Fruit fly (Drosophila melanogaster) whole organism, embryonic: ENCODE data around the gene CG3662.
A peak's percentile ranks its signal among the peaks of the same experiment; 100 is the strongest.

Experiments used
- Antp ChIP-seq: fragments of 200-800 bp; sonication (Bioruptor generic); optimal IDR thresholded peaks from 3 replicates; lab custom pipeline; 2016; ENCODE audit warnings: missing biosample characterization, missing genetic modification characterization
- B-H1 ChIP-seq: fragments of 200-800 bp; sonication (Bioruptor generic); IDR thresholded peaks from 3 replicates; pipeline ENCODE4 v1.3.6; 2022; ENCODE audit warnings: missing biosample characterization, missing genetic modification characterization
- C15 ChIP-seq: fragments of 200-800 bp; sonication (Bioruptor generic); IDR thresholded peaks from 3 replicates; pipeline ENCODE4 v1.3.6; 2022; ENCODE audit warnings: missing biosample characterization, missing genetic modification characterization
- CG10543 ChIP-seq: fragments of 200-800 bp; sonication (Bioruptor generic); optimal IDR thresholded peaks from 3 replicates; lab custom pipeline; 2017; ENCODE audit warnings: missing biosample characterization, mild to moderate bottlenecking, missing genetic modification characterization, moderate library complexity
- CG1233 ChIP-seq: fragments of 200-800 bp; sonication (Bioruptor generic); optimal IDR thresholded peaks from 4 replicates; lab custom pipeline; 2018; ENCODE audit warnings: missing biosample characterization, mild to moderate bottlenecking, missing genetic modification characterization
- CG12659 ChIP-seq: fragments of 200-800 bp; sonication (Bioruptor generic); optimal IDR thresholded peaks from 3 replicates; lab custom pipeline; 2017; ENCODE audit warnings: mild to moderate bottlenecking, missing biosample characterization, missing genetic modification reagents, missing genetic modification characterization
- CG13894 ChIP-seq: fragments of 200-800 bp; sonication (Bioruptor generic); optimal IDR thresholded peaks from 3 replicates; lab custom pipeline; 2018; ENCODE audit warnings: missing biosample characterization, mild to moderate bottlenecking, missing genetic modification characterization, moderate library complexity
- CG1602 ChIP-seq: fragments of 200-800 bp; sonication (Bioruptor generic); optimal IDR thresholded peaks from 3 replicates; lab custom pipeline; 2016; ENCODE audit warnings: missing biosample characterization, missing genetic modification characterization
- CG1603 ChIP-seq: fragments of 200-800 bp; sonication (Bioruptor generic); optimal IDR thresholded peaks from 2 replicates; lab custom pipeline; 2019; ENCODE audit warnings: missing biosample characterization, mild to moderate bottlenecking, missing genetic modification characterization, moderate library complexity
- CG17912 ChIP-seq: fragments of 200-800 bp; sonication (Bioruptor generic); optimal IDR thresholded peaks from 2 replicates; lab custom pipeline; 2018; ENCODE audit warnings: missing biosample characterization, mild to moderate bottlenecking, missing genetic modification characterization
- CG18764 ChIP-seq: fragments of 200-800 bp; sonication (Bioruptor generic); optimal IDR thresholded peaks from 3 replicates; lab custom pipeline; 2016; ENCODE audit warnings: missing biosample characterization, missing genetic modification characterization
- CG2120 ChIP-seq: fragments of 200-800 bp; sonication (Bioruptor generic); optimal IDR thresholded peaks from 3 replicates; lab custom pipeline; 2016; ENCODE audit warnings: missing biosample characterization, missing genetic modification characterization
- CG33213 ChIP-seq: fragments of 200-800 bp; sonication (Bioruptor generic); optimal IDR thresholded peaks from 3 replicates; lab custom pipeline; 2016; ENCODE audit warnings: missing biosample characterization, missing genetic modification characterization
- CG3726 ChIP-seq: fragments of 200-800 bp; sonication (Bioruptor generic); IDR thresholded peaks from 3 replicates; pipeline ENCODE4, ENCODE4 v1.3.6; 2022; ENCODE audit warnings: missing biosample characterization, missing genetic modification characterization
- CG6791 ChIP-seq: fragments of 200-800 bp; sonication (Bioruptor generic); IDR thresholded peaks from 3 replicates; pipeline ENCODE4 v1.3.6; 2022; ENCODE audit warnings: missing biosample characterization, missing genetic modification characterization; ENCODE audit not compliant: partially characterized antibody
- CG8478 ChIP-seq: fragments of >200 bp; optimal IDR thresholded peaks from 2 replicates; lab custom pipeline; 2018
- CG8944 ChIP-seq: fragments of 200-800 bp; sonication (Bioruptor generic); optimal IDR thresholded peaks from 3 replicates; lab custom pipeline; 2016; ENCODE audit warnings: missing biosample characterization, missing genetic modification characterization
- Dad ChIP-seq: fragments of 200-800 bp; sonication (Bioruptor generic); optimal IDR thresholded peaks from 3 replicates; lab custom pipeline; 2016; ENCODE audit warnings: missing biosample characterization, missing genetic modification characterization
- Dip3 ChIP-seq: fragments of 200-800 bp; sonication (Bioruptor generic); optimal IDR thresholded peaks from 3 replicates; lab custom pipeline; 2016; ENCODE audit warnings: missing biosample characterization, missing genetic modification characterization
- Dref ChIP-seq: fragments of 200-800 bp; sonication (Bioruptor generic); IDR thresholded peaks from 2 replicates; pipeline ENCODE4 v1.3.6; 2022; ENCODE audit warnings: missing biosample characterization, missing genetic modification characterization
- Fer3 ChIP-seq: fragments of 200-800 bp; sonication (Bioruptor generic); optimal IDR thresholded peaks from 2 replicates; lab custom pipeline; 2018; ENCODE audit warnings: missing biosample characterization, mild to moderate bottlenecking, missing genetic modification characterization, moderate library complexity
- Gug ChIP-seq: fragments of 200-800 bp; sonication (Bioruptor generic); IDR thresholded peaks from 4 replicates; pipeline ENCODE4 v1.3.6; 2022; ENCODE audit warnings: missing biosample characterization, missing genetic modification characterization
- H2.0 ChIP-seq: fragments of 200-800 bp; sonication (Bioruptor generic); IDR thresholded peaks from 2 replicates; pipeline ENCODE4 v1.3.6; 2022; ENCODE audit warnings: missing biosample characterization, missing genetic modification characterization
- HLH4C ChIP-seq: fragments of 200-800 bp; sonication (Bioruptor generic); IDR thresholded peaks from 3 replicates; pipeline ENCODE4 v1.3.6; 2022; ENCODE audit warnings: missing biosample characterization, missing genetic modification characterization; ENCODE audit not compliant: partially characterized antibody
- MBD-R2 ChIP-seq: fragments of 200-800 bp; sonication (Bioruptor generic); IDR thresholded peaks from 2 replicates; pipeline ENCODE4 v1.3.6; 2022; ENCODE audit warnings: missing biosample characterization, missing genetic modification characterization
- Mes4 ChIP-seq: fragments of 200-800 bp; sonication (Bioruptor generic); optimal IDR thresholded peaks from 2 replicates; lab custom pipeline; 2016; ENCODE audit warnings: missing biosample characterization, missing genetic modification characterization
- NK7.1 ChIP-seq: fragments of 200-800 bp; sonication (Bioruptor generic); optimal IDR thresholded peaks from 3 replicates; lab custom pipeline; 2016; ENCODE audit warnings: missing biosample characterization, missing genetic modification characterization
- Nf-YC ChIP-seq: fragments of 200-800 bp; optimal IDR thresholded peaks from 3 replicates; lab custom pipeline; 2019; ENCODE audit warnings: missing biosample characterization, mild to moderate bottlenecking, missing genetic modification characterization, moderate library complexity
- Rfx ChIP-seq: fragments of 200-800 bp; sonication (Bioruptor generic); IDR thresholded peaks from 2 replicates; pipeline ENCODE4 v1.3.6; 2022; ENCODE audit warnings: missing biosample characterization, missing genetic modification characterization
- Scr ChIP-seq: fragments of 200-800 bp; sonication (Bioruptor generic); IDR thresholded peaks from 2 replicates; pipeline ENCODE4 v1.3.6; 2022; ENCODE audit warnings: missing biosample characterization, missing genetic modification characterization; ENCODE audit not compliant: partially characterized antibody
- ab ChIP-seq: fragments of 200-800 bp; sonication (Bioruptor generic); optimal IDR thresholded peaks from 2 replicates; lab custom pipeline; 2016; ENCODE audit warnings: missing biosample characterization, missing genetic modification characterization
- caup ChIP-seq: fragments of 200-800 bp; sonication (Bioruptor generic); optimal IDR thresholded peaks from 3 replicates; lab custom pipeline; 2017; ENCODE audit warnings: missing biosample characterization, mild to moderate bottlenecking, missing genetic modification characterization, moderate library complexity; ENCODE audit not compliant: severe bottlenecking
- corto ChIP-seq: fragments of 200-800 bp; sonication (Bioruptor generic); optimal IDR thresholded peaks from 2 replicates; lab custom pipeline; 2016; ENCODE audit warnings: missing biosample characterization, mild to moderate bottlenecking, missing genetic modification characterization, moderate library complexity
- cwo ChIP-seq: fragments of 200-800 bp; sonication (Bioruptor generic); optimal IDR thresholded peaks from 3 replicates; lab custom pipeline; 2017; ENCODE audit warnings: missing biosample characterization, missing genetic modification characterization, mild to moderate bottlenecking, moderate library complexity, missing genetic modification reagents
- dimm ChIP-seq: fragments of 200-800 bp; sonication (Bioruptor generic); IDR thresholded peaks from 2 replicates; pipeline ENCODE4 v1.3.6; 2022; ENCODE audit warnings: missing biosample characterization, missing genetic modification characterization
- gsb-n ChIP-seq: fragments of 200-800 bp; sonication (Bioruptor generic); optimal IDR thresholded peaks from 3 replicates; lab custom pipeline; 2018; ENCODE audit warnings: missing biosample characterization, mild to moderate bottlenecking, missing genetic modification characterization
- ind ChIP-seq: fragments of 200-800 bp; sonication (Bioruptor generic); optimal IDR thresholded peaks from 3 replicates; lab custom pipeline; 2016; ENCODE audit warnings: missing biosample characterization, missing genetic modification characterization
- lmd ChIP-seq: fragments of 200-800 bp; sonication (Bioruptor generic); IDR thresholded peaks from 2 replicates; pipeline ENCODE4 v1.3.6; 2022; ENCODE audit warnings: missing biosample characterization, missing genetic modification characterization
- luna ChIP-seq: fragments of 200-800 bp; sonication (Bioruptor generic); optimal IDR thresholded peaks from 2 replicates; lab custom pipeline; 2016; ENCODE audit warnings: missing biosample characterization, missing genetic modification characterization
- maf-S ChIP-seq: fragments of 200-800 bp; sonication (Bioruptor generic); optimal IDR thresholded peaks from 2 replicates; lab custom pipeline; 2016; ENCODE audit warnings: missing biosample characterization, missing genetic modification characterization
- phol ChIP-seq: fragments of 200-800 bp; sonication (Bioruptor generic); optimal IDR thresholded peaks from 3 replicates; lab custom pipeline; 2018; ENCODE audit warnings: missing biosample characterization, mild to moderate bottlenecking, missing genetic modification characterization, moderate library complexity
- pita ChIP-seq: fragments of 200-800 bp; sonication (Bioruptor generic); optimal IDR thresholded peaks from 2 replicates; lab custom pipeline; 2017; ENCODE audit warnings: missing biosample characterization, mild to moderate bottlenecking, missing genetic modification characterization
- sd ChIP-seq: fragments of 200-800 bp; sonication (Bioruptor generic); optimal IDR thresholded peaks from 3 replicates; lab custom pipeline; 2018; ENCODE audit warnings: missing biosample characterization, mild to moderate bottlenecking, missing genetic modification characterization, moderate library complexity
- sima ChIP-seq: fragments of 200-800 bp; sonication (Bioruptor generic); optimal IDR thresholded peaks from 2 replicates; lab custom pipeline; 2016; ENCODE audit warnings: missing biosample characterization, missing genetic modification characterization
- sob ChIP-seq: fragments of 200-800 bp; sonication (Bioruptor generic); IDR thresholded peaks from 2 replicates; pipeline ENCODE4 v1.3.6; 2022; ENCODE audit warnings: missing biosample characterization, missing genetic modification characterization
- stc ChIP-seq: fragments of 200-800 bp; sonication (Bioruptor generic); IDR thresholded peaks from 2 replicates; pipeline ENCODE4 v1.3.6; 2022; ENCODE audit warnings: missing biosample characterization, missing genetic modification characterization
- toy ChIP-seq: fragments of 200-800 bp; sonication (Bioruptor generic); IDR thresholded peaks from 2 replicates; pipeline ENCODE4 v1.3.6; 2022; ENCODE audit warnings: missing biosample characterization, missing genetic modification characterization
- twi ChIP-seq: fragments of 200-800 bp; optimal IDR thresholded peaks from 2 replicates; lab custom pipeline; 2019; ENCODE audit warnings: missing biosample characterization, mild to moderate bottlenecking, missing genetic modification characterization, moderate library complexity
- unpg ChIP-seq: fragments of 200-800 bp; sonication (Bioruptor generic); optimal IDR thresholded peaks from 3 replicates; lab custom pipeline; 2018; ENCODE audit warnings: missing biosample characterization, mild to moderate bottlenecking, missing genetic modification characterization, moderate library complexity
- vvl ChIP-seq: fragments of 200-800 bp; sonication (Bioruptor generic); IDR thresholded peaks from 2 replicates; pipeline ENCODE4 v1.3.6; 2022; ENCODE audit warnings: missing biosample characterization, missing genetic modification characterization
- zen2 ChIP-seq: fragments of 200-800 bp; sonication (Bioruptor generic); IDR thresholded peaks from 3 replicates; pipeline ENCODE4 v1.3.6; 2022; ENCODE audit warnings: missing biosample characterization, missing genetic modification characterization; ENCODE audit not compliant: partially characterized antibody

Gene CG3662

DNA sequence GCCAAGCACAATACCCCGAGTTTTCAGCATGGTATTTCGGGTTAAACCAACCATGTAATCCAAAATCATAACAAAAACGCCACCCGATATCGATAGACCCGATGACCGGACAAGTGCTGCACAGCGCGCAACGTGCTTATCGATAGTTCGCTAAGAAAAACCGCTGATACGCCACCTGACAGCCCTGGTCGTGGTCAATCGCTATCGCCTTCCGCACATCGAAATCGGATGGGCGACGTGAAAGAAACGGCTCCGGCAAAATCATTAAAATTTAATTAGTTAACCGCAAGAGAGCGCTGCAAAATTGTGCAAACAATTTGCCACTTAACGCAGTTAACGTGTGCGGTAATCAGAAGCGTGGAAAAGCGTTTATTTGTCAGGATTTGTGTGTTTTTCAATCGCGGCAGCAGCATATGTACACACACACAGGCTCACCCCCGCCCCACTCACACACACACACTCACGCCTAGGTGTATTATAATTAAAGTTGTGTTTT is 4.7 kb downstream of the CG3662 start, which contains the start of the genes CG3862 and dock (continued):
- TF ChIP-seq Fer3 (tag; lab: Kevin White, UChicago) (peak; percentile 18), caup (GFP tag; lab: Kevin White, UChicago) (peak; percentile 65), CG1233 (peak; percentile 43), HLH4C (GFP tag; lab: Robert Waterston, UW) (peak; percentile 99), CG1602 (GFP tag; lab: Kevin White, UChicago) (no peak), CG8944 (GFP tag; lab: Kevin White, UChicago) (peak; percentile 22), CG10543 (GFP tag; lab: Kevin White, UChicago) (peak; percentile 66), B-H1 (GFP tag; lab: Robert Waterston, UW) (no peak), Scr (GFP tag; lab: Robert Waterston, UW) (peak; percentile 91), Dad (GFP tag; lab: Kevin White, UChicago) (peak; percentile 38), CG13894 (tag; lab: Kevin White, UChicago) (peak; percentile 37), maf-S (GFP tag; lab: Kevin White, UChicago) (peak; percentile 69), CG3726 (GFP tag; lab: Robert Waterston, UW) (no peak), phol (peak; percentile 42), CG8478 (no peak), NK7.1 (GFP tag; lab: Kevin White, UChicago) (peak; percentile 58), Dip3 (no peak), twi (tag; lab: Kevin White, UChicago) (no peak), CG1603 (peak; percentile 78), luna (GFP tag; lab: Kevin White, UChicago) (no peak), unpg (peak; percentile 33), ind (GFP tag; lab: Kevin White, UChicago) (peak; percentile 39), sima (GFP tag; lab: Kevin White, UChicago) (no peak), CG12659 (GFP tag; lab: Kevin White, UChicago) (peak; percentile 88), sob (GFP tag; lab: Robert Waterston, UW) (peak; percentile 75), stc (no peak), sd (tag; lab: Kevin White, UChicago) (no peak), lmd (GFP tag; lab: Robert Waterston, UW) (peak; percentile 28; the same call in 1 of the 2 replicates), CG33213 (GFP tag; lab: Kevin White, UChicago) (peak; percentile 65), Dref (GFP tag; lab: Robert Waterston, UW) (peak; percentile 100), CG17912 (peak; percentile 70), CG2120 (GFP tag; lab: Kevin White, UChicago) (peak; percentile 74), CG6791 (GFP tag; lab: Robert Waterston, UW) (peak; percentile 99), cwo (GFP tag; lab: Kevin White, UChicago) (no peak), dimm (GFP tag; lab: Robert Waterston, UW) (no peak), Gug (peak; percentile 11; the same call in 1 of the 4 replicates), MBD-R2 (GFP tag; lab: Robert Waterston, UW) (peak; percentile 97), Rfx (GFP tag; lab: Robert Waterston, UW) (peak; percentile 71), Mes4 (GFP tag; lab: Kevin White, UChicago) (peak; percentile 8), toy (GFP tag; lab: Robert Waterston, UW) (no peak), ab (GFP tag; lab: Kevin White, UChicago) (no peak), H2.0 (GFP tag; lab: Robert Waterston, UW) (no peak; the same call in 1 of the 2 replicates), C15 (GFP tag; lab: Robert Waterston, UW) (no peak), Antp (GFP tag; lab: Kevin White, UChicago) (peak; percentile 66), zen2 (peak; percentile 97), CG18764 (GFP tag; lab: Kevin White, UChicago) (peak; percentile 33), gsb-n (tag; lab: Kevin White, UChicago) (peak; percentile 19), vvl (peak; percentile 40; the same call in 1 of the 2 replicates), corto (GFP tag; lab: Kevin White, UChicago) (no peak), Nf-YC (tag; lab: Kevin White, UChicago) (peak; percentile 57), pita (no peak)
